Fruit fly (Drosophila melanogaster) whole organism: ENCODE data around the gene Xport-B.

Experiments used
- CG8478 ChIP-seq: fragments of >200 bp; optimal IDR thresholded peaks from 2 replicates; lab custom pipeline; 2018; ENCODE audit warnings: inconsistent platforms
- Dll ChIP-seq: fragments of >200 bp; optimal IDR thresholded peaks from 2 replicates; lab custom pipeline; 2017
- EcR ChIP-seq, 2 experiments: fragments of >200 bp; optimal IDR thresholded peaks; 2 replicates each; lab custom pipeline; 2017; ENCODE audit warnings: missing biosample characterization in 2 of 2, missing genetic modification characterization in 2 of 2, missing genetic modification reagents in 2 of 2
- pan ChIP-seq: fragments of >200 bp; optimal IDR thresholded peaks from 2 replicates; lab custom pipeline; 2017
- psq ChIP-seq: fragments of >200 bp; optimal IDR thresholded peaks from 2 replicates; lab custom pipeline; 2017
- usp ChIP-seq: fragments of >200 bp; optimal IDR thresholded peaks from 2 replicates; lab custom pipeline; 2017; ENCODE audit warnings: missing biosample characterization, missing genetic modification characterization, mixed read lengths

dm6 chr3R:19910302-19911029 lies 4.7 kb downstream of the Xport-B start:
- TF ChIP-seq CG8478 (lab: Kevin White, UChicago) (no peak), Dll (lab: Kevin White, UChicago) (no peak), psq (no peak), pan (no peak), usp (GFP tag; lab: Kevin White, UChicago) (no peak), EcR (GFP tag; optimal IDR thresholded peaks at IDR 0.05; lab: Kevin White, UChicago) (no peak)
